Fruit fly (Drosophila melanogaster): ENCODE measurements around the gene Hex-t1.

Hex-t1 gene

DNA sequence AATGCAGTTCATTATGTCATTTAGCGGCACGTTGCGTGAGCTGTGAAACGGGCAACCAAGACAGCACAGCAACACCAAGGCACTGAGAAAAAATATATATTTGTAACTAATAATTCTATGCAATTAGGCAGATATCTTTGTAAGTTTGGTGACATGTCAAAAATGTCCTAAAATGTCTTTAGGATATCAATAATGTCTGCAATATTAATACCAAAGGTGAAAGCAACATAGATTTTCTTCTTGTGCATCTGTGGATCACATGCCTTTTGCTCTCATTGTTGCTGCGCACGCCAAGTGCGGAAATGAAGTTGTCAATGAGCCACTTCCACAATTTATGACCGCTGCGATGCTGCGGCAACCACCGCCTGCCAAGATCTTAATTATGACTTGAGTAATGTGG, 40.6 kb downstream of the Hex-t1 start:
- TF ChIP-seq OdsH (GFP tag; optimal IDR thresholded peaks at IDR 0.05) (peak; percentile 3), h (GFP tag; optimal IDR thresholded peaks at IDR 0.05) (peak; percentile 55), psq (GFP tag; optimal IDR thresholded peaks at IDR 0.05) (peak; percentile 6), Sp1 (GFP tag; optimal IDR thresholded peaks at IDR 0.05) (peak; percentile 18), fru (GFP tag; optimal IDR thresholded peaks at IDR 0.05) (peak; percentile 36), foxo (GFP tag; optimal IDR thresholded peaks at IDR 0.05) (peak in 1 of 2 experiments; percentile 48), Vsx2 (GFP tag; optimal IDR thresholded peaks at IDR 0.05; ENCODE audit: partially characterized antibody) (no peak), Hnf4 (GFP tag; optimal IDR thresholded peaks at IDR 0.05) (peak; percentile 2), N (GFP tag; optimal IDR thresholded peaks at IDR 0.05) (no peak), jim (GFP tag; optimal IDR thresholded peaks at IDR 0.05) (no peak), dl (GFP tag; optimal IDR thresholded peaks at IDR 0.05; ENCODE audit: insufficient read depth in 1 of 2, partially characterized antibody in 2 of 2) (no peak), HLH106 (tag; optimal IDR thresholded peaks at IDR 0.05) (peak; percentile 31), Myc (optimal IDR thresholded peaks at IDR 0.05) (no peak), ey (GFP tag; optimal IDR thresholded peaks at IDR 0.05) (peak; percentile 31)

dm6 chr3R:26494247-26494646, 45.4 kb downstream of the Hex-t1 start:
- TF ChIP-seq Dif (GFP tag; optimal IDR thresholded peaks at IDR 0.05; ENCODE audit: partially characterized antibody): no peak
- TF ChIP-seq HLH106 (tag; optimal IDR thresholded peaks at IDR 0.05): peak; percentile 1

dm6 chr3R:26496356-26496755, 47.5 kb downstream of the Hex-t1 start:
- peak; percentile 1 for TF ChIP-seq HLH106 (tag; optimal IDR thresholded peaks at IDR 0.05)
- peak in 1 of 2 experiments; percentile 38 for TF ChIP-seq foxo (GFP tag; optimal IDR thresholded peaks at IDR 0.05)
- no peak for TF ChIP-seq Rel (GFP tag; optimal IDR thresholded peaks at IDR 0.05)
- TF ChIP-seq Rel (tag; optimal IDR thresholded peaks at IDR 0.05): no peak
- TF ChIP-seq fru (GFP tag; optimal IDR thresholded peaks at IDR 0.05): peak; percentile 36
- peak; percentile 35 for TF ChIP-seq h (GFP tag; optimal IDR thresholded peaks at IDR 0.05)

dm6 chr3R:26499136-26499535, 50.3 kb downstream of the Hex-t1 start:
- TF ChIP-seq tai (GFP tag; optimal IDR thresholded peaks at IDR 0.05) (peak; percentile 68), Mio (GFP tag; optimal IDR thresholded peaks at IDR 0.05) (peak; percentile 9), Dfd (GFP tag; optimal IDR thresholded peaks at IDR 0.05) (no peak), Hr83 (GFP tag; optimal IDR thresholded peaks at IDR 0.05; ENCODE audit: poor library complexity, severe bottlenecking) (no peak), HLH106 (tag; optimal IDR thresholded peaks at IDR 0.05) (peak; percentile 83), pan (optimal IDR thresholded peaks at IDR 0.05) (no peak), GATAd (GFP tag; optimal IDR thresholded peaks at IDR 0.05) (no peak), h (GFP tag; optimal IDR thresholded peaks at IDR 0.05) (peak; percentile 87), Dif (GFP tag; optimal IDR thresholded peaks at IDR 0.05; ENCODE audit: partially characterized antibody) (no peak), Abd-B (GFP tag; optimal IDR thresholded peaks at IDR 0.05) (no peak), CG9705 (GFP tag; optimal IDR thresholded peaks at IDR 0.05) (peak; percentile 67), rgr (GFP tag; optimal IDR thresholded peaks at IDR 0.05) (peak; percentile 85), Sp1 (GFP tag; optimal IDR thresholded peaks at IDR 0.05) (peak; percentile 86), jim (GFP tag; optimal IDR thresholded peaks at IDR 0.05) (no peak), dmrt93B (GFP tag; optimal IDR thresholded peaks at IDR 0.05) (peak; percentile 66), sage (GFP tag; optimal IDR thresholded peaks at IDR 0.05) (peak; percentile 54), Vsx2 (GFP tag; optimal IDR thresholded peaks at IDR 0.05; ENCODE audit: partially characterized antibody) (no peak), usp (GFP tag; optimal IDR thresholded peaks at IDR 0.05) (no peak), fru (GFP tag; optimal IDR thresholded peaks at IDR 0.05) (peak; percentile 85), sv (GFP tag; optimal IDR thresholded peaks at IDR 0.05) (no peak), psq (GFP tag; optimal IDR thresholded peaks at IDR 0.05) (peak; percentile 69), ey (GFP tag; optimal IDR thresholded peaks at IDR 0.05) (peak; percentile 83), N (GFP tag; optimal IDR thresholded peaks at IDR 0.05) (no peak), CrebA (GFP tag; optimal IDR thresholded peaks at IDR 0.05; ENCODE audit: borderline replicate concordance) (no peak), Myc (optimal IDR thresholded peaks at IDR 0.05) (no peak), CG32264 (GFP tag; optimal IDR thresholded peaks at IDR 0.05) (peak; percentile 44), Hnf4 (GFP tag; optimal IDR thresholded peaks at IDR 0.05) (peak; percentile 78), OdsH (GFP tag; optimal IDR thresholded peaks at IDR 0.05) (peak; percentile 77), lola (GFP tag; optimal IDR thresholded peaks at IDR 0.05) (no peak), foxo (GFP tag; optimal IDR thresholded peaks at IDR 0.05) (peak in 1 of 2 experiments; percentile 87), Rel (GFP tag; optimal IDR thresholded peaks at IDR 0.05) (no peak), Rel (tag; optimal IDR thresholded peaks at IDR 0.05) (peak; percentile 48), dl (GFP tag; optimal IDR thresholded peaks at IDR 0.05; ENCODE audit: insufficient read depth in 1 of 2, partially characterized antibody in 2 of 2) (no peak), brk (GFP tag; optimal IDR thresholded peaks at IDR 0.05) (peak; percentile 72), Hr78 (GFP tag; optimal IDR thresholded peaks at IDR 0.05) (no peak), Jra (GFP tag; optimal IDR thresholded peaks at IDR 0.05) (peak; percentile 55), woc (GFP tag; optimal IDR thresholded peaks at IDR 0.05) (peak; percentile 69), br (GFP tag; optimal IDR thresholded peaks at IDR 0.05) (peak; percentile 79), dsf (GFP tag; optimal IDR thresholded peaks at IDR 0.05; ENCODE audit: borderline replicate concordance) (no peak)

All from whole organism, wandering third instar larva.